Worm (Caenorhabditis elegans) whole organism, L4/young adult: ENCODE results near the gene W09D6.1.

Experiments
- W03F9.2 ChIP-seq: fragments of 150-350 bp; optimal IDR thresholded peaks from 2 replicates; lab custom pipeline; 2014; ENCODE audit warnings: missing biosample characterization, missing genetic modification characterization
- dao-5 ChIP-seq: sonication (generic microtip); optimal IDR thresholded peaks from 2 replicates; lab custom pipeline; 2016; ENCODE audit warnings: missing genotype, missing genetic modification characterization, moderate library complexity, missing compliant biosample characterization
- him-1 ChIP-seq: sonication (generic microtip); optimal IDR thresholded peaks from 2 replicates; lab custom pipeline; 2016; ENCODE audit warnings: missing genotype, missing genetic modification reagents, missing genetic modification characterization, missing compliant biosample characterization

DNA sequence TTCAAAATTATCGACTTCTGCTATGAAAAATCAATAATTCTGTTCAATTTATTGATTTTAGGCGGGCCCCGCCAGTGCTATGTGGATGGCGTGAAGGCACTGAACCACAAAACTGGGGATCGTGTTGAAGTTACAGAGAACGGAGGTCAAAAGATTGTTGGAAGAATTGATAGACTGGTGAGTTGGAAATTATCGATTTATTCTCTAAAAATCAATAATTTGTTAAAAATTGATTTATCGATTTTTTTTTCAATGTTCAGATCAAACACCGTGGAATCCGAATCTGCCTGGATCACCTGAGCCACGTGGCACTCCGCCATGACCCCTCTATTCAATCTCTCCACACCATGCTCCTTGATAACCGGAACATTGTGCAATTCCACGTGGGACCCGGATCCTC is 1.6 kb downstream of the W09D6.1 start:
- TF ChIP-seq W03F9.2 (tag; lab: Kevin White, UChicago) (no peak), him-1 (tag; lab: Kevin White, UChicago) (no peak), dao-5 (no peak)
